Worm (Caenorhabditis elegans): Measurements from ENCODE around the gene mel-28.

DNA sequence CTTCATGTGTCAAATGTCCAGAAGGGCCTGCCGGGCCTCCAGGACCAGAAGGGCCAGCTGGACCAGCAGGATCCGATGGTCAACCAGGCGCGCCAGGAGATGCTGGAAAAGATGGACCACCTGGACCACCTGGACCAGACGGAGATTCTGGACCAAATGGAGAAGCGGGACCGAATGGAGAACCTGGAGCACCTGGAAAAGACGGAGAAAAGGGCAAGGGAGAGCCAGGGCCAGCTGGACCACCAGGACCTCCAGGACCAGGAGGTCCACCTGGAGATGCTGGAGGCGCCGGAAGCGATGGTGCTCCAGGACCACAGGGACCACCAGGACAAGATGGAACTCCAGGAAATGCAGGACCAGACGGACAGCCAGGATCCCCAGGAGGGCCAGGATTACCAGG is 37.2 kb upstream of the mel-28 start:
- TF ChIP-seq nhr-12 (tag; optimal IDR thresholded peaks at IDR 0.05) = no peak
- no peak for TF ChIP-seq nhr-10 (tag; optimal IDR thresholded peaks at IDR 0.05)
- no peak for TF ChIP-seq lsy-2 (tag; optimal IDR thresholded peaks at IDR 0.05)
- TF ChIP-seq ama-1 (optimal IDR thresholded peaks at IDR 0.05) = no peak
- TF ChIP-seq elt-1 (tag; optimal IDR thresholded peaks at IDR 0.05) = no peak

Measured in whole organism, L2 larva.